Fruit fly (Drosophila melanogaster) whole organism, embryonic: ENCODE data around the gene loaf.

ENCODE experiments used
- Aef1 ChIP-seq: fragments of 200-800 bp; sonication (Bioruptor generic); IDR thresholded peaks from 3 replicates; pipeline ENCODE4 v1.3.6; 2022; ENCODE audit warnings: missing biosample characterization, missing genetic modification characterization
- BEAF-32 ChIP-seq: fragments of 200-800 bp; sonication (Bioruptor generic); optimal IDR thresholded peaks from 3 replicates; lab custom pipeline; 2017; ENCODE audit warnings: missing biosample characterization, missing genetic modification characterization, mild to moderate bottlenecking, moderate library complexity, missing genetic modification reagents
- CG10431 ChIP-seq: fragments of 200-800 bp; sonication (Bioruptor generic); optimal IDR thresholded peaks from 3 replicates; lab custom pipeline; 2018; ENCODE audit warnings: missing biosample characterization, mild to moderate bottlenecking, missing genetic modification characterization
- CG11504 ChIP-seq: fragments of 200-800 bp; sonication (Bioruptor generic); optimal IDR thresholded peaks from 3 replicates; lab custom pipeline; 2019; ENCODE audit warnings: missing biosample characterization, mild to moderate bottlenecking, missing genetic modification characterization, moderate library complexity
- CG13424 ChIP-seq: fragments of 200-800 bp; sonication (Bioruptor generic); optimal IDR thresholded peaks from 2 replicates; lab custom pipeline; 2019; ENCODE audit warnings: missing biosample characterization, mild to moderate bottlenecking, missing genetic modification characterization, moderate library complexity
- CG15514 ChIP-seq: fragments of 200-800 bp; sonication (Bioruptor generic); optimal IDR thresholded peaks from 3 replicates; lab custom pipeline; 2017; ENCODE audit warnings: missing biosample characterization, missing genetic modification characterization, mild to moderate bottlenecking, moderate library complexity, missing genetic modification reagents
- CG16813 ChIP-seq: fragments of 200-800 bp; sonication (Bioruptor generic); IDR thresholded peaks from 3 replicates; pipeline ENCODE4 v1.3.6; 2022; ENCODE audit warnings: missing biosample characterization, missing genetic modification characterization; ENCODE audit not compliant: partially characterized antibody
- CG17186 ChIP-seq: fragments of 200-800 bp; sonication (Bioruptor generic); optimal IDR thresholded peaks from 3 replicates; lab custom pipeline; 2017; ENCODE audit warnings: missing biosample characterization, missing genetic modification reagents, missing genetic modification characterization
- CG2116 ChIP-seq: fragments of 200-800 bp; sonication (Bioruptor generic); optimal IDR thresholded peaks from 3 replicates; lab custom pipeline; 2018; ENCODE audit warnings: missing biosample characterization, mild to moderate bottlenecking, missing genetic modification characterization
- CG3163 ChIP-seq: fragments of 200-800 bp; sonication (Bioruptor generic); optimal IDR thresholded peaks from 3 replicates; lab custom pipeline; 2016; ENCODE audit warnings: missing biosample characterization, missing genetic modification characterization
- CG34224 ChIP-seq: fragments of 200-800 bp; sonication (Bioruptor generic); IDR thresholded peaks from 3 replicates; pipeline ENCODE4 v1.3.6; 2022; ENCODE audit warnings: missing biosample characterization, missing genetic modification characterization; ENCODE audit not compliant: partially characterized antibody
- CG4617 ChIP-seq: fragments of 200-800 bp; sonication (Bioruptor generic); optimal IDR thresholded peaks from 3 replicates; lab custom pipeline; 2016; ENCODE audit warnings: missing biosample characterization, missing genetic modification characterization, borderline replicate concordance
- CG6791 ChIP-seq: fragments of 200-800 bp; sonication (Bioruptor generic); IDR thresholded peaks from 3 replicates; pipeline ENCODE4 v1.3.6; 2022; ENCODE audit warnings: missing biosample characterization, missing genetic modification characterization; ENCODE audit not compliant: partially characterized antibody
- CG7839 ChIP-seq: fragments of 200-800 bp; sonication (Bioruptor generic); optimal IDR thresholded peaks from 3 replicates; lab custom pipeline; 2018; ENCODE audit warnings: missing biosample characterization, mild to moderate bottlenecking, missing genetic modification characterization, moderate library complexity
- CG8924 ChIP-seq: fragments of 200-800 bp; optimal IDR thresholded peaks from 3 replicates; lab custom pipeline; 2019; ENCODE audit warnings: missing biosample characterization, mild to moderate bottlenecking, missing genetic modification characterization, moderate library complexity
- CG8944 ChIP-seq: fragments of 200-800 bp; sonication (Bioruptor generic); optimal IDR thresholded peaks from 3 replicates; lab custom pipeline; 2016; ENCODE audit warnings: missing biosample characterization, missing genetic modification characterization
- CG9797 ChIP-seq: fragments of 200-800 bp; sonication (Bioruptor generic); optimal IDR thresholded peaks from 3 replicates; lab custom pipeline; 2018; ENCODE audit warnings: missing biosample characterization, mild to moderate bottlenecking, missing genetic modification characterization
- Dll ChIP-seq: fragments of 200-800 bp; sonication (Bioruptor generic); IDR thresholded peaks from 4 replicates; pipeline ENCODE4 v1.3.6; 2022; ENCODE audit warnings: missing biosample characterization, missing genetic modification characterization; ENCODE audit not compliant: partially characterized antibody
- Dp ChIP-seq: fragments of 200-800 bp; sonication (Bioruptor generic); optimal IDR thresholded peaks from 2 replicates; lab custom pipeline; 2018; ENCODE audit warnings: missing biosample characterization, mild to moderate bottlenecking, missing genetic modification characterization, moderate library complexity
- Dref ChIP-seq: fragments of 200-800 bp; sonication (Bioruptor generic); IDR thresholded peaks from 2 replicates; pipeline ENCODE4 v1.3.6; 2022; ENCODE audit warnings: missing biosample characterization, missing genetic modification characterization
- E2f2 ChIP-seq: fragments of 200-800 bp; sonication (Bioruptor generic); IDR thresholded peaks from 2 replicates; pipeline ENCODE4 v1.3.6; 2022; ENCODE audit warnings: missing biosample characterization, missing genetic modification characterization
- Ets97D ChIP-seq: fragments of 200-800 bp; sonication (Bioruptor generic); optimal IDR thresholded peaks from 3 replicates; lab custom pipeline; 2016; ENCODE audit warnings: missing biosample characterization, missing genetic modification characterization
- Fer2 ChIP-seq: fragments of 200-800 bp; sonication (Bioruptor generic); optimal IDR thresholded peaks from 2 replicates; lab custom pipeline; 2018; ENCODE audit warnings: missing biosample characterization, mild to moderate bottlenecking, missing genetic modification characterization, moderate library complexity
- MBD-R2 ChIP-seq: fragments of 200-800 bp; sonication (Bioruptor generic); IDR thresholded peaks from 2 replicates; pipeline ENCODE4 v1.3.6; 2022; ENCODE audit warnings: missing biosample characterization, missing genetic modification characterization
- MESR4 ChIP-seq: fragments of 200-800 bp; sonication (Bioruptor generic); optimal IDR thresholded peaks from 2 replicates; lab custom pipeline; 2018; ENCODE audit warnings: missing biosample characterization, mild to moderate bottlenecking, missing genetic modification characterization, moderate library complexity
- Mrtf ChIP-seq: fragments of 200-800 bp; sonication (Bioruptor generic); IDR thresholded peaks from 3 replicates; pipeline ENCODE4 v1.3.6; 2022; ENCODE audit warnings: missing biosample characterization, missing genetic modification characterization
- Myb ChIP-seq: fragments of 200-800 bp; sonication (Bioruptor generic); optimal IDR thresholded peaks from 2 replicates; lab custom pipeline; 2016; ENCODE audit warnings: missing biosample characterization, missing genetic modification characterization
- Opbp ChIP-seq: fragments of 200-800 bp; sonication (Bioruptor generic); IDR thresholded peaks from 3 replicates; pipeline ENCODE4 v1.3.6; 2022; ENCODE audit warnings: missing biosample characterization, missing genetic modification characterization; ENCODE audit not compliant: partially characterized antibody
- Sin3A ChIP-seq: fragments of >200 bp; optimal IDR thresholded peaks from 2 replicates; lab custom pipeline; 2018
- YL-1 ChIP-seq: fragments of 200-800 bp; sonication (Bioruptor generic); optimal IDR thresholded peaks from 3 replicates; lab custom pipeline; 2017; ENCODE audit warnings: missing biosample characterization, mild to moderate bottlenecking, missing genetic modification characterization
- amos ChIP-seq: fragments of 200-800 bp; sonication (Bioruptor generic); IDR thresholded peaks from 2 replicates; pipeline ENCODE4 v1.3.6; 2022; ENCODE audit warnings: missing biosample characterization, missing genetic modification characterization; ENCODE audit not compliant: partially characterized antibody
- bbx ChIP-seq: fragments of 200-800 bp; sonication (Bioruptor generic); IDR thresholded peaks from 2 replicates; pipeline ENCODE4 v1.3.6; 2022; ENCODE audit warnings: missing biosample characterization, missing genetic modification characterization; ENCODE audit not compliant: partially characterized antibody
- crp ChIP-seq, 2 experiments: fragments of 200-800 bp; sonication (Bioruptor generic); optimal IDR thresholded peaks; 2 replicates in 1 of 2; 3 replicates in 1 of 2; lab custom pipeline; 2017; ENCODE audit warnings: missing biosample characterization in 2 of 2, missing genetic modification characterization in 2 of 2, mild to moderate bottlenecking in 1 of 2, moderate library complexity in 1 of 2
- ftz-f1 ChIP-seq: fragments of 200-800 bp; sonication (Bioruptor generic); optimal IDR thresholded peaks from 2 replicates; lab custom pipeline; 2016; ENCODE audit warnings: missing biosample characterization, missing genetic modification characterization
- hbn ChIP-seq: fragments of 200-800 bp; sonication (Bioruptor generic); IDR thresholded peaks from 2 replicates; pipeline ENCODE4 v1.3.6; 2022; ENCODE audit warnings: missing biosample characterization, missing genetic modification characterization; ENCODE audit not compliant: partially characterized antibody
- inv ChIP-seq: fragments of 200-800 bp; sonication (Bioruptor generic); IDR thresholded peaks from 2 replicates; pipeline ENCODE4 v1.3.6; 2022; ENCODE audit warnings: missing biosample characterization, missing genetic modification characterization; ENCODE audit not compliant: partially characterized antibody
- kay ChIP-seq: fragments of 200-800 bp; sonication (Bioruptor generic); optimal IDR thresholded peaks from 2 replicates; lab custom pipeline; 2016; ENCODE audit warnings: missing biosample characterization, missing genetic modification characterization
- lilli ChIP-seq: fragments of 200-800 bp; sonication (Bioruptor generic); optimal IDR thresholded peaks from 3 replicates; lab custom pipeline; 2016; ENCODE audit warnings: missing biosample characterization, missing genetic modification characterization
- onecut ChIP-seq: fragments of 200-800 bp; sonication (Bioruptor generic); IDR thresholded peaks from 2 replicates; pipeline ENCODE4 v1.3.6; 2022; ENCODE audit warnings: missing biosample characterization, missing genetic modification characterization
- pzg ChIP-seq: fragments of 200-800 bp; sonication (Bioruptor generic); optimal IDR thresholded peaks from 3 replicates; lab custom pipeline; 2018; ENCODE audit warnings: missing biosample characterization, mild to moderate bottlenecking, missing genetic modification characterization, moderate library complexity
- row ChIP-seq: fragments of 200-800 bp; sonication (Bioruptor generic); IDR thresholded peaks from 3 replicates; pipeline ENCODE4 v1.3.6; 2022; ENCODE audit warnings: missing biosample characterization, missing genetic modification characterization
- sens ChIP-seq: fragments of 200-800 bp; sonication (Bioruptor generic); peaks from one replicate; lab custom pipeline; 2016; ENCODE audit warnings: missing biosample characterization, missing genetic modification characterization
- seq ChIP-seq: fragments of 200-800 bp; sonication (Bioruptor generic); IDR thresholded peaks from 2 replicates; pipeline ENCODE4 v1.3.6; 2022; ENCODE audit warnings: missing biosample characterization, missing genetic modification characterization
- stwl ChIP-seq: fragments of 200-800 bp; sonication (Bioruptor generic); optimal IDR thresholded peaks from 3 replicates; lab custom pipeline; 2018; ENCODE audit warnings: missing biosample characterization, mild to moderate bottlenecking, missing genetic modification characterization, moderate library complexity

The loaf gene

dm6 chr3L:11801622-11802021 lies 35.6 kb upstream of the loaf start (continued):
- peak; percentile 52; the same call in 1 of the 3 replicates for TF ChIP-seq CG16813

- no peak for TF ChIP-seq row (GFP tag; lab: Robert Waterston, UW)
- peak; percentile 26; the same call in 1 of the 2 replicates for TF ChIP-seq E2f2 (GFP tag; lab: Robert Waterston, UW)
- TF ChIP-seq crp (GFP tag; optimal IDR thresholded peaks at IDR 0.05; lab: Kevin White, UChicago): peak in 1 of 2 experiments; percentile 14
- no peak for TF ChIP-seq Fer2 (tag; lab: Kevin White, UChicago)
- no peak for TF ChIP-seq hbn (GFP tag; lab: Robert Waterston, UW)
- TF ChIP-seq, all 482 proteins: peak for 2
Measured at dm6 chr3L:11800761-11801160, 34.8 kb upstream of the loaf start, which contains the start of gene Gcat. Gene Gcat (minus strand): TSS chr3L:11800861.

dm6 chr3L:11795440-11795983 lies 29.5 kb upstream of the loaf start, which contains the start of gene Klp68D:
Gene Klp68D (plus strand): TSS chr3L:11795614.
- TF ChIP-seq MESR4 (GFP tag; lab: Kevin White, UChicago) (peak; percentile 67), amos (GFP tag; lab: Robert Waterston, UW) (0 out of 2 replicates have a peak, but pooled peaks have one; percentile 11), MBD-R2 (GFP tag; lab: Robert Waterston, UW) (peak; percentile 65), Sin3A (lab: Kevin White, UChicago) (peak; percentile 24), kay (GFP tag; lab: Kevin White, UChicago) (peak; percentile 37), CG11504 (tag; lab: Kevin White, UChicago) (peak; percentile 26), Dref (GFP tag; lab: Robert Waterston, UW) (peak; percentile 33; the same call in 1 of the 2 replicates), Opbp (GFP tag; lab: Robert Waterston, UW) (peak; percentile 23; the same call in 1 of the 3 replicates), BEAF-32 (GFP tag; lab: Kevin White, UChicago) (peak; percentile 31), stwl (tag; lab: Kevin White, UChicago) (peak; percentile 78), CG7839 (tag; lab: Kevin White, UChicago) (no peak), Aef1 (GFP tag; lab: Robert Waterston, UW) (no peak), sens (GFP tag; lab: Kevin White, UChicago) (no peak), seq (GFP tag; lab: Robert Waterston, UW) (no peak), Myb (GFP tag; lab: Kevin White, UChicago) (peak; percentile 31), Dll (GFP tag; lab: Robert Waterston, UW) (0 out of 4 replicates have a peak, but pooled peaks have one; percentile 23), lilli (no peak), CG34224 (GFP tag; lab: Robert Waterston, UW) (0 out of 3 replicates have a peak, but pooled peaks have one; percentile 23), CG3163 (GFP tag; lab: Kevin White, UChicago) (no peak), Mrtf (GFP tag; lab: Robert Waterston, UW) (no peak), CG15514 (GFP tag; lab: Kevin White, UChicago) (peak; percentile 38), crp (GFP tag; optimal IDR thresholded peaks at IDR 0.05; lab: Kevin White, UChicago) (peak in 1 of 2 experiments; percentile 59), CG8944 (GFP tag; lab: Kevin White, UChicago) (no peak), bbx (GFP tag; lab: Robert Waterston, UW) (0 out of 2 replicates have a peak, but pooled peaks have one; percentile 13), inv (0 out of 2 replicates have a peak, but pooled peaks have one; percentile 16), CG2116 (GFP tag; lab: Kevin White, UChicago) (peak; percentile 28), ftz-f1 (GFP tag; lab: Kevin White, UChicago) (peak; percentile 72), CG13424 (tag; lab: Kevin White, UChicago) (no peak), CG9797 (GFP tag; lab: Kevin White, UChicago) (peak; percentile 89), YL-1 (GFP tag; lab: Kevin White, UChicago) (peak; percentile 45), CG17186 (GFP tag; lab: Kevin White, UChicago) (peak; percentile 6), Dp (peak; percentile 89), onecut (GFP tag; lab: Robert Waterston, UW) (peak; percentile 92), CG4617 (peak; percentile 62), CG6791 (GFP tag; lab: Robert Waterston, UW) (peak; percentile 57; the same call in 1 of the 3 replicates), CG8924 (no peak), Ets97D (GFP tag; lab: Kevin White, UChicago) (peak; percentile 25), CG10431 (no peak), pzg (GFP tag; lab: Kevin White, UChicago) (peak; percentile 72)
